Worm (Caenorhabditis elegans): ENCODE results near the gene B0554.7.

ce11 chrV:418432-418831 is 22.4 kb downstream of the B0554.7 start, which contains the start of gene Y39D8A.1:
- no peak for TF ChIP-seq T22C8.4 (GFP tag; IDR thresholded peaks at IDR 0.05)
- TF ChIP-seq flt-1 (GFP tag; IDR thresholded peaks at IDR 0.05) = no peak
- no peak for TF ChIP-seq ztf-23 (GFP tag; IDR thresholded peaks at IDR 0.05)
